Fruit fly (Drosophila melanogaster) whole organism, embryonic: Measurements from ENCODE around the gene aux.

Source experiments
- CG12659 ChIP-seq: fragments of 200-800 bp; sonication (Bioruptor generic); optimal IDR thresholded peaks from 3 replicates; lab custom pipeline; 2017; ENCODE audit warnings: mild to moderate bottlenecking, missing biosample characterization, missing genetic modification reagents, missing genetic modification characterization
- HmgD ChIP-seq: fragments of 200-800 bp; sonication (Bioruptor generic); optimal IDR thresholded peaks from 3 replicates; lab custom pipeline; 2016; ENCODE audit warnings: missing biosample characterization, missing genetic modification characterization
- MBD-R2 ChIP-seq: fragments of 200-800 bp; sonication (Bioruptor generic); IDR thresholded peaks from 2 replicates; pipeline ENCODE4 v1.3.6; 2022; ENCODE audit warnings: missing biosample characterization, missing genetic modification characterization
- dati ChIP-seq: fragments of 200-800 bp; sonication (Bioruptor generic); IDR thresholded peaks from 2 replicates; pipeline ENCODE4 v1.3.6; 2022; ENCODE audit warnings: missing biosample characterization, missing genetic modification characterization
- repo ChIP-seq: fragments of 200-800 bp; sonication (Bioruptor generic); optimal IDR thresholded peaks from 2 replicates; lab custom pipeline; 2016; ENCODE audit warnings: missing biosample characterization, missing genetic modification characterization

DNA sequence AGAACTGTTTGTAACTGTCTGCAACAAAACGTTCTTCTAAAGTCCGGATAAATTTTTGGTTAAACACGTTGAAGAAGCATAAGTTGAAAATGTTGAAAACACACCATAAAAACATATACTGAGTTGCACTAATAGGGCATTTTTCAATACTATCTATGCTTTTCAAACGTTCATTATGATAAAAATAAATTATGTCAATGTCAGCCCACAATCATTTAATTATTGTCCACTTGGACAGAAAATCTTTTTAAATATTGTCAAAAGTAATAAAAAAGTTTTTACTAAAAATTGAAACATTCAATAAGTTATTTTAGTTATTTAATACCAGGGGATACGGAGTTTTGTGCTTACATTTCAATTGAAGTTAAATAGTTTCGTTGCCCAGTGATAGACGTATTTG lies 54.9 kb downstream of the aux start, which contains the start of gene CG1092:
- no peak for TF ChIP-seq HmgD (GFP tag; lab: Kevin White, UChicago)
- no peak for TF ChIP-seq CG12659
- TF ChIP-seq repo (GFP tag; lab: Kevin White, UChicago), result no peak
- TF ChIP-seq dati (GFP tag; lab: Robert Waterston, UW), result no peak
- no peak for TF ChIP-seq MBD-R2 (GFP tag; lab: Robert Waterston, UW)
